Fruit fly (Drosophila melanogaster): ENCODE data around the gene Abca3.

Abca3 gene

DNA sequence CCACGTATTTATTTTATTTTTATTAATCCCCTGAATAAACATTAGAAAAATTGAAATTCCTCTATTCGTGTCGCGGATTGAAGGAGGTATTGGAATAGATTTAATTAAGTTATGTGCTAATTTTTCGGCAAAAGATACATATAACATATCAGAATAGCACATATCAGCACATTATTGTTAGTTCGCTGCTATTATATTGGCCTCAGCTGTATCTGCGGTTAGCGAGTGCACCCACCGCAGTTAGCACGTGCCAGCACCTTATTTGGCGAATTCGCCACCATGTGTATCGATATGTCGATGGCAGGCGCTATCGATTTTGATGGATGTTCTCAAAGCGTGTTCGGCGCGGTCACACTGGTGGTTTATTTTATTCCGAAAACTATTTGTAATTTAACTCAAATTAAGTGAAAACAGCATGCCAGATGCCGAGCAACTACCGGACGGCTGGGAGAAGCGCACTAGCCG is 38.6 kb upstream of the Abca3 start, which contains the start of gene dod:
Gene dod (plus strand): TSS at position 323 of the 465 bp plus-strand sequence.
- TF ChIP-seq Sp1 (GFP tag; optimal IDR thresholded peaks at IDR 0.05), result peak; percentile 60
- no peak for TF ChIP-seq Hr78 (GFP tag; optimal IDR thresholded peaks at IDR 0.05)
- TF ChIP-seq dsf (GFP tag; optimal IDR thresholded peaks at IDR 0.05; ENCODE audit: borderline replicate concordance), result no peak
- TF ChIP-seq OdsH (GFP tag; optimal IDR thresholded peaks at IDR 0.05), result peak; percentile 35
- no peak for TF ChIP-seq foxo (GFP tag; optimal IDR thresholded peaks at IDR 0.05)
- no peak for TF ChIP-seq dmrt93B (GFP tag; optimal IDR thresholded peaks at IDR 0.05)
- no peak for TF ChIP-seq lola (GFP tag; optimal IDR thresholded peaks at IDR 0.05)
- peak; percentile 5 for TF ChIP-seq CG9705 (GFP tag; optimal IDR thresholded peaks at IDR 0.05)
- peak; percentile 24 for TF ChIP-seq sv (GFP tag; optimal IDR thresholded peaks at IDR 0.05)
- TF ChIP-seq CrebA (GFP tag; optimal IDR thresholded peaks at IDR 0.05; ENCODE audit: borderline replicate concordance), result no peak
- TF ChIP-seq N (GFP tag; optimal IDR thresholded peaks at IDR 0.05), result no peak
- TF ChIP-seq br (GFP tag; optimal IDR thresholded peaks at IDR 0.05), result no peak
- TF ChIP-seq Jra (GFP tag; optimal IDR thresholded peaks at IDR 0.05), result no peak
- TF ChIP-seq Vsx2 (GFP tag; optimal IDR thresholded peaks at IDR 0.05; ENCODE audit: partially characterized antibody), result no peak
- no peak for TF ChIP-seq Dfd (GFP tag; optimal IDR thresholded peaks at IDR 0.05)
- TF ChIP-seq Rel (GFP tag; optimal IDR thresholded peaks at IDR 0.05), result no peak
- TF ChIP-seq Rel (tag; optimal IDR thresholded peaks at IDR 0.05), result peak; percentile 28
- TF ChIP-seq pan (optimal IDR thresholded peaks at IDR 0.05), result no peak
- TF ChIP-seq Abd-B (GFP tag; optimal IDR thresholded peaks at IDR 0.05), result no peak
- TF ChIP-seq HLH106 (tag; optimal IDR thresholded peaks at IDR 0.05), result peak; percentile 41
- no peak for TF ChIP-seq tai (GFP tag; optimal IDR thresholded peaks at IDR 0.05)
- TF ChIP-seq psq (GFP tag; optimal IDR thresholded peaks at IDR 0.05), result no peak
- TF ChIP-seq brk (GFP tag; optimal IDR thresholded peaks at IDR 0.05), result no peak
- no peak for TF ChIP-seq usp (GFP tag; optimal IDR thresholded peaks at IDR 0.05)
- TF ChIP-seq CG32264 (GFP tag; optimal IDR thresholded peaks at IDR 0.05), result no peak
- TF ChIP-seq rgr (GFP tag; optimal IDR thresholded peaks at IDR 0.05), result no peak
- TF ChIP-seq woc (GFP tag; optimal IDR thresholded peaks at IDR 0.05), result peak; percentile 65
- TF ChIP-seq Dif (GFP tag; optimal IDR thresholded peaks at IDR 0.05; ENCODE audit: partially characterized antibody), result no peak
- TF ChIP-seq Myc (optimal IDR thresholded peaks at IDR 0.05), result peak; percentile 47
- no peak for TF ChIP-seq Hnf4 (GFP tag; optimal IDR thresholded peaks at IDR 0.05)
- peak; percentile 43 for TF ChIP-seq ey (GFP tag; optimal IDR thresholded peaks at IDR 0.05)
- TF ChIP-seq jim (GFP tag; optimal IDR thresholded peaks at IDR 0.05), result no peak
- no peak for TF ChIP-seq GATAd (GFP tag; optimal IDR thresholded peaks at IDR 0.05)
- no peak for TF ChIP-seq Mio (GFP tag; optimal IDR thresholded peaks at IDR 0.05)
- TF ChIP-seq h (GFP tag; optimal IDR thresholded peaks at IDR 0.05), result no peak
- TF ChIP-seq sage (GFP tag; optimal IDR thresholded peaks at IDR 0.05), result no peak
- TF ChIP-seq dl (GFP tag; optimal IDR thresholded peaks at IDR 0.05; ENCODE audit: insufficient read depth in 1 of 2, partially characterized antibody in 2 of 2), result no peak
- no peak for TF ChIP-seq fru (GFP tag; optimal IDR thresholded peaks at IDR 0.05)
- no peak for TF ChIP-seq Hr83 (GFP tag; optimal IDR thresholded peaks at IDR 0.05; ENCODE audit: poor library complexity, severe bottlenecking)

DNA sequence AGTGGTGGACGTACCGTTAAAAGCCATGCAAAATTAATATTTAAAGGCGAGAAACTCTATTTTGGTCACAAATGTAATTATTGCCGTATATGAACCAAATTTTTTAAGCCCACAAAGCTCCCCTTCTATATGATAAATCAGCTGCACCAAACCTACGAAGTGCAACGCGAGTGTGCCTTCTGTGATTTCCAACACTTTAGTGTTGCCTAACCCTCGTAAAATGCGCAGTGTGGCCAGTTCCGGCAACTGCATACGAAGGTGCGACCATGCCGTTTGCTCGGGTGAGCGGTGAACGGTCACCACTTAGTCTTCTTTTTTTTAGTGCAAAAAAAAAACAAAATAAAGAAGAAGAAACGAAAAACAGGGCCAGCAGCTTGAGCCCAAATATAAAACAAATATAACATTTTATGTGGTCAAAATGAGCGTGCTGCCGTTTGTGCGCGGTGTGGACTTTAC is 33.0 kb upstream of the Abca3 start, which contains the start of the genes tty and fliI:
Gene tty (minus strand): TSS at position 201 of the 456 bp plus-strand sequence.
Gene fliI (plus strand): TSS at position 266 of the 456 bp plus-strand sequence.
- peak; percentile 67 for TF ChIP-seq psq (GFP tag; optimal IDR thresholded peaks at IDR 0.05)
- TF ChIP-seq Dfd (GFP tag; optimal IDR thresholded peaks at IDR 0.05), result no peak
- peak; percentile 87 for TF ChIP-seq h (GFP tag; optimal IDR thresholded peaks at IDR 0.05)
- TF ChIP-seq br (GFP tag; optimal IDR thresholded peaks at IDR 0.05), result peak; percentile 79
- peak; percentile 59 for TF ChIP-seq Jra (GFP tag; optimal IDR thresholded peaks at IDR 0.05)
- peak; percentile 15 for TF ChIP-seq Mio (GFP tag; optimal IDR thresholded peaks at IDR 0.05)
- peak; percentile 78 for TF ChIP-seq HLH106 (tag; optimal IDR thresholded peaks at IDR 0.05)
- no peak for TF ChIP-seq lola (GFP tag; optimal IDR thresholded peaks at IDR 0.05)
- peak; percentile 51 for TF ChIP-seq Myc (optimal IDR thresholded peaks at IDR 0.05)
- no peak for TF ChIP-seq CrebA (GFP tag; optimal IDR thresholded peaks at IDR 0.05; ENCODE audit: borderline replicate concordance)
- TF ChIP-seq CG32264 (GFP tag; optimal IDR thresholded peaks at IDR 0.05), result peak; percentile 76
- no peak for TF ChIP-seq N (GFP tag; optimal IDR thresholded peaks at IDR 0.05)
- TF ChIP-seq Rel (GFP tag; optimal IDR thresholded peaks at IDR 0.05), result peak; percentile 15
- peak; percentile 88 for TF ChIP-seq Rel (tag; optimal IDR thresholded peaks at IDR 0.05)
- TF ChIP-seq Hr78 (GFP tag; optimal IDR thresholded peaks at IDR 0.05), result no peak
- peak; percentile 89 for TF ChIP-seq Hr83 (GFP tag; optimal IDR thresholded peaks at IDR 0.05; ENCODE audit: poor library complexity, severe bottlenecking)
- peak; percentile 86 for TF ChIP-seq Sp1 (GFP tag; optimal IDR thresholded peaks at IDR 0.05)
- TF ChIP-seq CG9705 (GFP tag; optimal IDR thresholded peaks at IDR 0.05), result peak; percentile 60
- TF ChIP-seq Dif (GFP tag; optimal IDR thresholded peaks at IDR 0.05; ENCODE audit: partially characterized antibody), result peak; percentile 13
- no peak for TF ChIP-seq dmrt93B (GFP tag; optimal IDR thresholded peaks at IDR 0.05)
- TF ChIP-seq dl (GFP tag; optimal IDR thresholded peaks at IDR 0.05; ENCODE audit: insufficient read depth in 1 of 2, partially characterized antibody in 2 of 2), result no peak
- peak; percentile 60 for TF ChIP-seq GATAd (GFP tag; optimal IDR thresholded peaks at IDR 0.05)
- peak; percentile 69 for TF ChIP-seq sv (GFP tag; optimal IDR thresholded peaks at IDR 0.05)
- no peak for TF ChIP-seq Vsx2 (GFP tag; optimal IDR thresholded peaks at IDR 0.05; ENCODE audit: partially characterized antibody)
- peak; percentile 86 for TF ChIP-seq ey (GFP tag; optimal IDR thresholded peaks at IDR 0.05)
- TF ChIP-seq OdsH (GFP tag; optimal IDR thresholded peaks at IDR 0.05), result peak; percentile 72
- TF ChIP-seq fru (GFP tag; optimal IDR thresholded peaks at IDR 0.05), result peak; percentile 83
- peak; percentile 30 to 85 for TF ChIP-seq foxo (GFP tag; optimal IDR thresholded peaks at IDR 0.05)
- peak; percentile 88 for TF ChIP-seq rgr (GFP tag; optimal IDR thresholded peaks at IDR 0.05)
- TF ChIP-seq Abd-B (GFP tag; optimal IDR thresholded peaks at IDR 0.05), result no peak
- no peak for TF ChIP-seq tai (GFP tag; optimal IDR thresholded peaks at IDR 0.05)
- peak; percentile 80 for TF ChIP-seq woc (GFP tag; optimal IDR thresholded peaks at IDR 0.05)
- no peak for TF ChIP-seq Hnf4 (GFP tag; optimal IDR thresholded peaks at IDR 0.05)
- no peak for TF ChIP-seq sage (GFP tag; optimal IDR thresholded peaks at IDR 0.05)
- TF ChIP-seq pan (optimal IDR thresholded peaks at IDR 0.05), result no peak
- no peak for TF ChIP-seq brk (GFP tag; optimal IDR thresholded peaks at IDR 0.05)
- TF ChIP-seq jim (GFP tag; optimal IDR thresholded peaks at IDR 0.05), result peak; percentile 70
- peak; percentile 46 for TF ChIP-seq dsf (GFP tag; optimal IDR thresholded peaks at IDR 0.05; ENCODE audit: borderline replicate concordance)
- TF ChIP-seq usp (GFP tag; optimal IDR thresholded peaks at IDR 0.05), result no peak
